In the genomic region with DNA sequence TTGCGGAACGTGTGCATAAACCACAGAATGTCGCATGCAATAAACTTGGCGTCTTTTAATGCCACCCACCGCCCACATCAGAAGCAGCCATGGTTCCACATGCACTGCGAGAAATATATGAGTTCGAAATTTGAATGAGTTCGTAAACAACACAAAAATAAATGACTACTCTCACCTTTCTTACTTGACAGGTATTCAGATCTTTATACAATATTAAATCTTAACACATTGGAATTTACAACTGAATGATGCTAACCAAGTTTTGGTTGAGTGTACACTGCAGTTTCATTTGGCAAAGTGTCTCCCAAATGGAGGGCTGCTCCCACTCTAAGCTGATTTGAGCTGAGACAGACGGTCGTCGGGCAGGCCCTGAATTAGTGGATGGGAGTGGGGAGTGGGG, we compare ENCODE assay signal across 5 fruit fly cellular contexts.
TF ChIP-seq lines count a peak whose summit lies in the region.

No protein-coding gene starts in this region.

- TF ChIP-seq CTCF in whole organism, embryonic (GFP tag; optimal IDR thresholded peaks at IDR 0.05; lab: Kevin White, UChicago) = no peak

TF ChIP-seq in whole organism, adult, 20 proteins besides CTCF, POLR2A, EP300 and RAD21 (continues in another document):
- TF ChIP-seq toe (GFP tag; optimal IDR thresholded peaks at IDR 0.05; lab: Kevin White, UChicago) (peak; percentile 16), CG11617 (GFP tag; optimal IDR thresholded peaks at IDR 0.05; lab: Kevin White, UChicago) (peak; percentile 3), ovo (GFP tag; optimal IDR thresholded peaks at IDR 0.05; lab: Kevin White, UChicago) (no peak), Hr96 (GFP tag; optimal IDR thresholded peaks at IDR 0.05; lab: Kevin White, UChicago) (peak; percentile 56), Mnt (GFP tag; optimal IDR thresholded peaks at IDR 0.05; lab: Kevin White, UChicago) (no peak), CG1620 (GFP tag; optimal IDR thresholded peaks at IDR 0.05; lab: Kevin White, UChicago) (no peak), Clk (GFP tag; optimal IDR thresholded peaks at IDR 0.05; lab: Kevin White, UChicago) (peak; percentile 23), CG5204 (GFP tag; optimal IDR thresholded peaks at IDR 0.05; lab: Kevin White, UChicago) (peak; percentile 59), cic (GFP tag; optimal IDR thresholded peaks at IDR 0.05; lab: Kevin White, UChicago) (no peak), Crg-1 (GFP tag; optimal IDR thresholded peaks at IDR 0.05; lab: Kevin White, UChicago) (no peak), bab1 (GFP tag; optimal IDR thresholded peaks at IDR 0.05; lab: Kevin White, UChicago) (no peak), CG7045 (GFP tag; optimal IDR thresholded peaks at IDR 0.05; lab: Kevin White, UChicago) (peak; percentile 36), pad (GFP tag; optimal IDR thresholded peaks at IDR 0.05; lab: Kevin White, UChicago) (no peak), tj (GFP tag; optimal IDR thresholded peaks at IDR 0.05; lab: Kevin White, UChicago) (no peak), CG7101 (tag; optimal IDR thresholded peaks at IDR 0.05; lab: Kevin White, UChicago) (peak; percentile 16), CG12768 (GFP tag; optimal IDR thresholded peaks at IDR 0.05; lab: Kevin White, UChicago) (peak; percentile 27), CG14711 (tag; optimal IDR thresholded peaks at IDR 0.05; lab: Kevin White, UChicago) (peak; percentile 46)

TF ChIP-seq in whole organism, embryonic, 481 proteins besides CTCF, POLR2A, EP300 and RAD21 (continues in another document):
- TF ChIP-seq Poxn (GFP tag; IDR thresholded peaks at IDR 0.05; lab: Robert Waterston, UW) = no peak
- TF ChIP-seq sens (GFP tag; lab: Kevin White, UChicago) = peak; percentile 28
- peak; percentile 12 for TF ChIP-seq Blimp-1 (GFP tag; optimal IDR thresholded peaks at IDR 0.05; lab: Kevin White, UChicago)
- TF ChIP-seq ems (GFP tag; optimal IDR thresholded peaks at IDR 0.05; lab: Kevin White, UChicago) = peak; percentile 7
- peak; percentile 68 for TF ChIP-seq Med (GFP tag; lab: Kevin White, UChicago)
- TF ChIP-seq CG12744 (GFP tag; optimal IDR thresholded peaks at IDR 0.05; lab: Kevin White, UChicago) = no peak
- peak; percentile 20; the same call in 1 of the 2 replicates for TF ChIP-seq Xrp1 (GFP tag; IDR thresholded peaks at IDR 0.05; lab: Robert Waterston, UW)
- TF ChIP-seq hth (optimal IDR thresholded peaks at IDR 0.05; lab: Kevin White, UChicago) = no peak
- peak in 1 of 2 experiments; percentile 28 for TF ChIP-seq bsh (GFP tag; optimal IDR thresholded peaks at IDR 0.05; lab: Kevin White, UChicago)
- TF ChIP-seq wek (GFP tag; optimal IDR thresholded peaks at IDR 0.05; lab: Kevin White, UChicago) = no peak
- TF ChIP-seq vfl (GFP tag; optimal IDR thresholded peaks at IDR 0.05; lab: Kevin White, UChicago) = no peak
- TF ChIP-seq CG18599 (GFP tag; optimal IDR thresholded peaks at IDR 0.05; lab: Kevin White, UChicago) = peak; percentile 29
- TF ChIP-seq C15 (GFP tag; IDR thresholded peaks at IDR 0.05; lab: Robert Waterston, UW) = no peak
- TF ChIP-seq Drgx (GFP tag; IDR thresholded peaks at IDR 0.05; lab: Robert Waterston, UW) = peak; percentile 52; the same call in 1 of the 2 replicates
- no peak for TF ChIP-seq scrt (GFP tag; optimal IDR thresholded peaks at IDR 0.05; lab: Kevin White, UChicago)
- TF ChIP-seq phol (tag; optimal IDR thresholded peaks at IDR 0.05; lab: Kevin White, UChicago) = no peak
- TF ChIP-seq CG31441 (GFP tag; IDR thresholded peaks at IDR 0.05; lab: Robert Waterston, UW) = 0 out of 2 replicates have a peak, but pooled peaks have one; percentile 12
- TF ChIP-seq CG10979 (tag; optimal IDR thresholded peaks at IDR 0.05; lab: Kevin White, UChicago) = peak; percentile 18

TF ChIP-seq in whole organism, prepupa, 60 proteins besides CTCF, POLR2A, EP300 and RAD21 (continues in another document):
- TF ChIP-seq Ets96B (tag; optimal IDR thresholded peaks at IDR 0.05; lab: Kevin White, UChicago) (peak; percentile 57), CG31627 (GFP tag; optimal IDR thresholded peaks at IDR 0.05; lab: Kevin White, UChicago) (peak; percentile 40), lz (GFP tag; optimal IDR thresholded peaks at IDR 0.05; lab: Kevin White, UChicago) (peak; percentile 32), CG7368 (GFP tag; optimal IDR thresholded peaks at IDR 0.05; lab: Kevin White, UChicago) (peak; percentile 29), CG8632 (GFP tag; optimal IDR thresholded peaks at IDR 0.05; lab: Kevin White, UChicago) (peak; percentile 21), esn (GFP tag; optimal IDR thresholded peaks at IDR 0.05; lab: Kevin White, UChicago) (peak; percentile 41), CG10631 (GFP tag; optimal IDR thresholded peaks at IDR 0.05; lab: Kevin White, UChicago) (peak; percentile 39), CG3032 (tag; optimal IDR thresholded peaks at IDR 0.05; lab: Kevin White, UChicago) (peak; percentile 30), spab (GFP tag; optimal IDR thresholded peaks at IDR 0.05; lab: Kevin White, UChicago) (no peak), OdsH (GFP tag; optimal IDR thresholded peaks at IDR 0.05; lab: Kevin White, UChicago) (peak; percentile 50), CG8319 (GFP tag; optimal IDR thresholded peaks at IDR 0.05; lab: Kevin White, UChicago) (no peak), vri (GFP tag; optimal IDR thresholded peaks at IDR 0.05; lab: Kevin White, UChicago) (no peak), salr (GFP tag; optimal IDR thresholded peaks at IDR 0.05; lab: Kevin White, UChicago) (peak in 1 of 2 experiments; percentile 16), Met (GFP tag; optimal IDR thresholded peaks at IDR 0.05; lab: Kevin White, UChicago) (peak; percentile 46), Sox14 (GFP tag; optimal IDR thresholded peaks at IDR 0.05; lab: Kevin White, UChicago) (peak; percentile 35), Gug (GFP tag; IDR thresholded peaks at IDR 0.05; lab: Robert Waterston, UW) (0 out of 2 replicates have a peak, but pooled peaks have one; percentile 20), achi (GFP tag; optimal IDR thresholded peaks at IDR 0.05; lab: Kevin White, UChicago) (peak; percentile 39), CG9139 (GFP tag; optimal IDR thresholded peaks at IDR 0.05; lab: Kevin White, UChicago) (no peak)

TF ChIP-seq in whole organism, pupa, 21 proteins besides CTCF, POLR2A, EP300 and RAD21 (continues in another document):
- TF ChIP-seq CG34367 (tag; optimal IDR thresholded peaks at IDR 0.05; lab: Kevin White, UChicago) = peak; percentile 34
- TF ChIP-seq gl (tag; optimal IDR thresholded peaks at IDR 0.05; lab: Kevin White, UChicago) = no peak
- TF ChIP-seq EcR (GFP tag; optimal IDR thresholded peaks at IDR 0.05; lab: Kevin White, UChicago) = no peak
- TF ChIP-seq CG15710 (tag; optimal IDR thresholded peaks at IDR 0.05; lab: Kevin White, UChicago) = peak; percentile 48
- TF ChIP-seq Pif1B (GFP tag; optimal IDR thresholded peaks at IDR 0.05; lab: Kevin White, UChicago) = no peak
- TF ChIP-seq CG13204 (GFP tag; optimal IDR thresholded peaks at IDR 0.05; lab: Kevin White, UChicago) = no peak
- TF ChIP-seq Snoo (tag; optimal IDR thresholded peaks at IDR 0.05; lab: Kevin White, UChicago) = peak; percentile 9
- TF ChIP-seq D1 (tag; optimal IDR thresholded peaks at IDR 0.05; lab: Kevin White, UChicago) = no peak
- 0 out of 2 replicates have a peak, but pooled peaks have one; percentile 27 for TF ChIP-seq CG32121 (GFP tag; IDR thresholded peaks at IDR 0.05; lab: Robert Waterston, UW)
- TF ChIP-seq CG10348 (GFP tag; IDR thresholded peaks at IDR 0.05; lab: Robert Waterston, UW) = no peak
- TF ChIP-seq CG17806 (tag; optimal IDR thresholded peaks at IDR 0.05; lab: Kevin White, UChicago) = peak; percentile 59
- peak; percentile 62 for TF ChIP-seq CG8159 (tag; optimal IDR thresholded peaks at IDR 0.05; lab: Kevin White, UChicago)
- no peak for TF ChIP-seq fd96Ca (GFP tag; IDR thresholded peaks at IDR 0.05; lab: Robert Waterston, UW)
- peak; percentile 46 for TF ChIP-seq CG9948 (tag; optimal IDR thresholded peaks at IDR 0.05; lab: Kevin White, UChicago)
- TF ChIP-seq CG12605 (GFP tag; IDR thresholded peaks at IDR 0.05; lab: Robert Waterston, UW) = no peak
- TF ChIP-seq CG14655 (GFP tag; optimal IDR thresholded peaks at IDR 0.05; lab: Kevin White, UChicago) = no peak
- no peak for TF ChIP-seq rn (GFP tag; IDR thresholded peaks at IDR 0.05; lab: Robert Waterston, UW)
- peak; percentile 58 for TF ChIP-seq CG8301 (tag; optimal IDR thresholded peaks at IDR 0.05; lab: Kevin White, UChicago)
- TF ChIP-seq CG4496 (GFP tag; IDR thresholded peaks at IDR 0.05; lab: Robert Waterston, UW) = no peak
- TF ChIP-seq Ets98B (GFP tag; IDR thresholded peaks at IDR 0.05; lab: Robert Waterston, UW) = peak; percentile 42

TF ChIP-seq in whole organism, wandering third instar larva, 38 proteins besides CTCF, POLR2A, EP300 and RAD21 (continues in another document):
- peak; percentile 36 for TF ChIP-seq HLH106 (tag; optimal IDR thresholded peaks at IDR 0.05; lab: Kevin White, UChicago)
- no peak for TF ChIP-seq CG9705 (GFP tag; optimal IDR thresholded peaks at IDR 0.05; lab: Kevin White, UChicago)
- TF ChIP-seq Jra (GFP tag; optimal IDR thresholded peaks at IDR 0.05; lab: Kevin White, UChicago) = no peak
- peak; percentile 40 for TF ChIP-seq fru (GFP tag; optimal IDR thresholded peaks at IDR 0.05; lab: Kevin White, UChicago)
- no peak for TF ChIP-seq dmrt93B (GFP tag; optimal IDR thresholded peaks at IDR 0.05; lab: Kevin White, UChicago)
- TF ChIP-seq Dif (GFP tag; optimal IDR thresholded peaks at IDR 0.05; lab: Kevin White, UChicago; ENCODE audit: partially characterized antibody) = no peak
- no peak for TF ChIP-seq tai (GFP tag; optimal IDR thresholded peaks at IDR 0.05; lab: Kevin White, UChicago)
- peak; percentile 21 for TF ChIP-seq OdsH (GFP tag; optimal IDR thresholded peaks at IDR 0.05; lab: Kevin White, UChicago)
- no peak for TF ChIP-seq Rel (GFP tag; optimal IDR thresholded peaks at IDR 0.05; lab: Kevin White, UChicago)
- no peak for TF ChIP-seq Rel (tag; optimal IDR thresholded peaks at IDR 0.05; lab: Kevin White, UChicago)
- no peak for TF ChIP-seq Dfd (GFP tag; optimal IDR thresholded peaks at IDR 0.05; lab: Kevin White, UChicago)
- TF ChIP-seq Hnf4 (GFP tag; optimal IDR thresholded peaks at IDR 0.05; lab: Kevin White, UChicago) = peak; percentile 11
- no peak for TF ChIP-seq GATAd (GFP tag; optimal IDR thresholded peaks at IDR 0.05; lab: Kevin White, UChicago)
- no peak for TF ChIP-seq N (GFP tag; optimal IDR thresholded peaks at IDR 0.05; lab: Kevin White, UChicago)
- no peak for TF ChIP-seq brk (GFP tag; optimal IDR thresholded peaks at IDR 0.05; lab: Kevin White, UChicago)
- peak; percentile 35 for TF ChIP-seq rgr (GFP tag; optimal IDR thresholded peaks at IDR 0.05; lab: Kevin White, UChicago)
- no peak for TF ChIP-seq pan (optimal IDR thresholded peaks at IDR 0.05; lab: Kevin White, UChicago)
- peak; percentile 25 for TF ChIP-seq h (GFP tag; optimal IDR thresholded peaks at IDR 0.05; lab: Kevin White, UChicago)
- TF ChIP-seq foxo (GFP tag; optimal IDR thresholded peaks at IDR 0.05; lab: Kevin White, UChicago) = peak in 1 of 2 experiments; percentile 23
- no peak for TF ChIP-seq lola (GFP tag; optimal IDR thresholded peaks at IDR 0.05; lab: Kevin White, UChicago)
- no peak for TF ChIP-seq Hr83 (GFP tag; optimal IDR thresholded peaks at IDR 0.05; lab: Kevin White, UChicago; ENCODE audit: poor library complexity, severe bottlenecking)
- TF ChIP-seq jim (GFP tag; optimal IDR thresholded peaks at IDR 0.05; lab: Kevin White, UChicago) = no peak
- peak; percentile 27 for TF ChIP-seq br (GFP tag; optimal IDR thresholded peaks at IDR 0.05; lab: Kevin White, UChicago)
